Worm (Caenorhabditis elegans) whole organism, L3 larva: ENCODE results near the gene snr-3.

Source experiments
- R02D3.7 ChIP-seq: fragments of 150-350 bp; optimal IDR thresholded peaks from 2 replicates; lab custom pipeline; 2014; ENCODE audit warnings: missing biosample characterization, missing genetic modification characterization
- ZK546.5 ChIP-seq: sonication (generic microtip); optimal IDR thresholded peaks from 2 replicates; lab custom pipeline; 2017; ENCODE audit warnings: missing biosample characterization, missing genetic modification characterization
- aly-2 ChIP-seq: fragments of 150-350 bp; optimal IDR thresholded peaks from 2 replicates; lab custom pipeline; 2014; ENCODE audit warnings: missing biosample characterization, missing genetic modification characterization
- ama-1 ChIP-seq: fragments of 150-350 bp; optimal IDR thresholded peaks from 2 replicates; lab custom pipeline; 2018
- ceh-16 ChIP-seq: sonication (generic microtip); optimal IDR thresholded peaks from 2 replicates; lab custom pipeline; 2017; ENCODE audit warnings: missing biosample characterization, missing genetic modification characterization
- ceh-28 ChIP-seq: fragments of 150-350 bp; optimal IDR thresholded peaks from 2 replicates; lab custom pipeline; 2014; ENCODE audit warnings: missing biosample characterization, missing genetic modification reagents, missing genetic modification characterization
- ceh-82 ChIP-seq: fragments of 150-350 bp; optimal IDR thresholded peaks from 2 replicates; lab custom pipeline; 2014; ENCODE audit warnings: missing biosample characterization, missing genetic modification characterization
- ceh-9 ChIP-seq: sonication (generic microtip); optimal IDR thresholded peaks from 2 replicates; lab custom pipeline; 2018; ENCODE audit warnings: missing biosample characterization, missing genetic modification characterization
- daf-12 ChIP-seq: fragments of 150-350 bp; optimal IDR thresholded peaks from 2 replicates; lab custom pipeline; 2014; ENCODE audit warnings: missing biosample characterization, missing genetic modification reagents, missing genetic modification characterization
- egl-5 ChIP-seq: fragments of 150-350 bp; optimal IDR thresholded peaks from 2 replicates; lab custom pipeline; 2017; ENCODE audit warnings: missing biosample characterization, missing genetic modification reagents, missing genetic modification characterization, inconsistent platforms
- elt-1 ChIP-seq: fragments of 150-350 bp; optimal IDR thresholded peaks from 2 replicates; lab custom pipeline; 2014; ENCODE audit warnings: missing biosample characterization, missing genetic modification characterization
- elt-2 ChIP-seq: sonication (generic microtip); optimal IDR thresholded peaks from 2 replicates; lab custom pipeline; 2016; ENCODE audit warnings: missing genetic modification reagents, mild to moderate bottlenecking, missing genetic modification characterization, missing compliant biosample characterization
- elt-3 ChIP-seq, 3 experiments: fragments of 150-350 bp in 1 of 3; sonication (generic microtip) in 2 of 3; optimal IDR thresholded peaks; 2 replicates in 2 of 3; 4 replicates in 1 of 3; lab custom pipeline; 2014 to 2017; ENCODE audit warnings: missing biosample characterization in 3 of 3, missing genetic modification characterization in 3 of 3
- fkh-2 ChIP-seq: fragments of 150-350 bp; optimal IDR thresholded peaks from 2 replicates; lab custom pipeline; 2014; ENCODE audit warnings: missing biosample characterization, missing genetic modification reagents, missing genetic modification characterization
- fos-1 ChIP-seq: fragments of 150-350 bp; optimal IDR thresholded peaks from 2 replicates; lab custom pipeline; 2014; ENCODE audit warnings: missing biosample characterization, missing genetic modification characterization
- jun-1 ChIP-seq: fragments of 150-350 bp; optimal IDR thresholded peaks from 2 replicates; lab custom pipeline; 2014; ENCODE audit warnings: missing biosample characterization, missing genetic modification reagents, missing genetic modification characterization
- lin-15B ChIP-seq: fragments of 150-350 bp; optimal IDR thresholded peaks from 2 replicates; lab custom pipeline; 2014; ENCODE audit warnings: missing biosample characterization, missing genetic modification characterization
- lin-39 ChIP-seq: fragments of 150-350 bp; optimal IDR thresholded peaks from 2 replicates; lab custom pipeline; 2018; ENCODE audit warnings: missing biosample characterization, missing genetic modification reagents, missing genetic modification characterization
- lsy-12 ChIP-seq: sonication (generic microtip); optimal IDR thresholded peaks from 2 replicates; lab custom pipeline; 2016; ENCODE audit warnings: mild to moderate bottlenecking, missing genetic modification characterization, missing compliant biosample characterization
- mml-1 ChIP-seq: fragments of 150-350 bp; sonication (generic microtip); optimal IDR thresholded peaks from 3 replicates; lab custom pipeline; 2014; ENCODE audit warnings: missing biosample characterization, missing genetic modification characterization
- nfya-1 ChIP-seq: sonication (generic microtip); optimal IDR thresholded peaks from 2 replicates; lab custom pipeline; 2017; ENCODE audit warnings: missing genetic modification characterization, mild to moderate bottlenecking, missing compliant biosample characterization, antibody characterized with exemption, moderate library complexity; ENCODE audit not compliant: insufficient read depth
- nhr-11 ChIP-seq: fragments of 150-350 bp; optimal IDR thresholded peaks from 2 replicates; lab custom pipeline; 2014; ENCODE audit warnings: missing biosample characterization, missing genetic modification characterization
- nhr-23 ChIP-seq: fragments of 150-350 bp; optimal IDR thresholded peaks from 2 replicates; lab custom pipeline; 2014; ENCODE audit warnings: missing biosample characterization, missing genetic modification reagents, missing genetic modification characterization
- nhr-25 ChIP-seq: sonication (generic microtip); optimal IDR thresholded peaks from 2 replicates; lab custom pipeline; 2017; ENCODE audit warnings: missing biosample characterization, missing genetic modification characterization
- nhr-28 ChIP-seq: fragments of 150-350 bp; optimal IDR thresholded peaks from 2 replicates; lab custom pipeline; 2014; ENCODE audit warnings: missing biosample characterization, missing genetic modification characterization
- nhr-43 ChIP-seq: sonication (generic microtip); optimal IDR thresholded peaks from 2 replicates; lab custom pipeline; 2016; ENCODE audit warnings: mild to moderate bottlenecking, missing genetic modification characterization, missing compliant biosample characterization; ENCODE audit not compliant: poor library complexity, severe bottlenecking
- nhr-67 ChIP-seq: fragments of 150-350 bp; optimal IDR thresholded peaks from 2 replicates; lab custom pipeline; 2014; ENCODE audit warnings: missing biosample characterization, missing genetic modification characterization
- nhr-77 ChIP-seq: fragments of 150-350 bp; optimal IDR thresholded peaks from 2 replicates; lab custom pipeline; 2014; ENCODE audit warnings: missing biosample characterization, missing genetic modification characterization
- pha-4 ChIP-seq: fragments of 150-350 bp; optimal IDR thresholded peaks from 2 replicates; lab custom pipeline; 2014; ENCODE audit warnings: missing biosample characterization, missing genetic modification reagents, missing genetic modification characterization
- pqm-1 ChIP-seq: fragments of 150-350 bp; optimal IDR thresholded peaks from 2 replicates; lab custom pipeline; 2017; ENCODE audit warnings: missing biosample characterization, missing genetic modification characterization, inconsistent platforms
- sea-2 ChIP-seq: fragments of 150-350 bp; sonication (generic microtip); optimal IDR thresholded peaks from 4 replicates; lab custom pipeline; 2014; ENCODE audit warnings: missing biosample characterization, missing genetic modification reagents, missing genetic modification characterization
- skn-1 ChIP-seq: fragments of 150-350 bp; optimal IDR thresholded peaks from 2 replicates; lab custom pipeline; 2014; ENCODE audit warnings: missing biosample characterization, missing genetic modification characterization
- snpc-4 ChIP-seq: fragments of 150-350 bp; optimal IDR thresholded peaks from 2 replicates; lab custom pipeline; 2014; ENCODE audit warnings: missing biosample characterization, missing genetic modification characterization
- tbx-2 ChIP-seq: sonication (generic microtip); optimal IDR thresholded peaks from 2 replicates; lab custom pipeline; 2016; ENCODE audit warnings: mild to moderate bottlenecking, missing genetic modification characterization, missing compliant biosample characterization
- unc-39 ChIP-seq: sonication (generic microtip); optimal IDR thresholded peaks from 4 replicates; lab custom pipeline; 2017; ENCODE audit warnings: missing biosample characterization, missing genetic modification characterization
- unc-62 ChIP-seq: fragments of 150-350 bp; sonication (generic microtip); optimal IDR thresholded peaks from 4 replicates; lab custom pipeline; 2014; ENCODE audit warnings: missing biosample characterization, missing genetic modification reagents, missing genetic modification characterization
- zag-1 ChIP-seq: fragments of 150-350 bp; optimal IDR thresholded peaks from 2 replicates; lab custom pipeline; 2014; ENCODE audit warnings: missing biosample characterization, missing genetic modification characterization
- ztf-11 ChIP-seq: fragments of 150-350 bp; optimal IDR thresholded peaks from 2 replicates; lab custom pipeline; 2014; ENCODE audit warnings: missing biosample characterization, missing genetic modification characterization
- ztf-4 ChIP-seq: fragments of 150-350 bp; optimal IDR thresholded peaks from 2 replicates; lab custom pipeline; 2014; ENCODE audit warnings: missing biosample characterization, missing genetic modification characterization

Gene snr-3

DNA sequence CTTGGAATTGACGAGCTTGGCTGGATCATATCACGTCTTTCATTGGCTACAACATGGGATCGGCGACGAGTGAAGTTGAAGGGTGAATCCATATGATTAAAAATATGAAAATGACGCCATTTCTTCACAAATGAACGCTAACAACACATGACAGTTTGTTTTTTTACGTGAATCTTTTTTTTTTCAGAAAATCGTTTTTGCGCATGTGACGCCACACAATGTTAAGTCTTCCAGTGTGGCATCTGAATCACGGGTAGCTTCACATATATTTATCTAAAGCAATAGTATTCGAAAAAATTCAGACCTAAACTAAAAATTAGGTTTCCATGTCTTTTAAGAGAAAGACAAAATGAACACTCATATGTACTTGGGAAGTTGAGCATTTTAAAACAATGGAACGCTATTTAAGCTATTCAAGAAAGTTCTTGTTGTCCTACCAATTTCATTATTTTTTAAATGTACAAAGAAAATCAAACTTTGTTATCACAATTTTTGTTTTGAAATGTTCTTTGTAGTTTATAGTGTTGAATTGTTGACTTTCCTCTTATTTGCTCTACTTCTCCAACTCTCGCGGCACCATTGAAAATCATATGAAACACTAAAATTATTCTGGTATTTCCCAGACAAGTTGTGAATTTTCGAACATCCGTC lies 4.6 kb downstream of the snr-3 start, which contains the start of the genes lido-16 and plpp-1.2:
lido-16 (minus strand) TSS at position 101 of the 651 bp plus-strand sequence.
plpp-1.2 (plus strand) TSS at position 601 of the 651 bp plus-strand sequence.
- no peak for TF ChIP-seq nhr-43
- no peak for TF ChIP-seq ceh-9 (tag; lab: Kevin White, UChicago)
- no peak for TF ChIP-seq elt-3 (tag; optimal IDR thresholded peaks at IDR 0.05; lab: Kevin White, UChicago)
- no peak for TF ChIP-seq lin-15B (tag; lab: Kevin White, UChicago)
- TF ChIP-seq daf-12 (tag; lab: Kevin White, UChicago): no peak
- no peak for TF ChIP-seq zag-1 (tag; lab: Kevin White, UChicago)
- TF ChIP-seq tbx-2 (tag; lab: Kevin White, UChicago): no peak
- no peak for TF ChIP-seq pqm-1
- no peak for TF ChIP-seq unc-39
- TF ChIP-seq ama-1: no peak
- TF ChIP-seq fos-1: no peak
- TF ChIP-seq aly-2 (tag; lab: Kevin White, UChicago): no peak
- TF ChIP-seq lsy-12 (tag; lab: Kevin White, UChicago): no peak
- no peak for TF ChIP-seq sea-2 (GFP tag; lab: Kevin White, UChicago)
- TF ChIP-seq nhr-28 (tag; lab: Kevin White, UChicago): no peak
- TF ChIP-seq nhr-23: no peak
- TF ChIP-seq nhr-25 (tag; lab: Kevin White, UChicago): no peak

DNA sequence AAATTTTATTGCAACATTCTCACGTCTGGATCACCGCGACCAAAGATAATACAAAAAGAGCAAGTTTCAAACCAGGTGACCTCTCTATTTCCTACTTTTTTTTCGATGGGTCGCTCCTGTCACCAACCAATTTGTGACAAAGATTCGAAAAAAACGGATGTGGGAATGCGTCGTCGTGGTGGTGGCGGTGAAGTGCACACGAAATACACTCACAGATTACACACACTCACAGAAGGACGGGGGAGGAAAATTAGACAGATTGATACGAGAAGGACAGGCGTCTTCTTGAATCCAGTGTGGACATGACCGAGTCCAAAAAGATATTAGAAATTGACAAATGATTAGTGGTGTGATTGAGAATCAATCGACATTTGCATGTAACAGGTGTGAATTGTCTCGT lies 6.8 kb downstream of the snr-3 start:
- no peak for TF ChIP-seq fos-1
- TF ChIP-seq mml-1 (tag; lab: Kevin White, UChicago): no peak
- no peak for TF ChIP-seq ceh-9 (tag; lab: Kevin White, UChicago)
- TF ChIP-seq lsy-12 (tag; lab: Kevin White, UChicago): no peak
- no peak for TF ChIP-seq unc-62 (GFP tag; lab: Kevin White, UChicago)
- no peak for TF ChIP-seq nhr-77 (tag; lab: Kevin White, UChicago)
- no peak for TF ChIP-seq R02D3.7
- TF ChIP-seq ztf-11 (tag; lab: Kevin White, UChicago): no peak
- no peak for TF ChIP-seq snpc-4 (tag; lab: Kevin White, UChicago)
- no peak for TF ChIP-seq unc-39

DNA sequence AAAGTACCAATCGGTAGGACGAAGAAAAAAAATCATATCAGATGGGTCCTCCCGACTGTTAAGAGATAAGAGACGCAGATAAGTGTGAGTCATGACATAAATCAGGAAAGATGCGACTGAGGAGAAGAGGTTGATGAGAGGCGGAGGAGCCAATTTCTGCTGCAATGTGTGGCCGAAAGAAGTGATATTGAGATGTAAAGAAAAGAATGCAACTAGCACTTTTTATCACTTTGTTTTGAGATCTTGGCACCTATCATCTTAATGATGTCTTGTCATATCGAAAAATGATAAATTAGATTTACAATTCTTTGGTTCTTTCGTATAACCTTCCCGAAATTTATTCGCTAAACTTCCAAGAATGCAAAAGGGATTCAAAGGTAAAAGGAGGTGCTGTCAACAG lies 7.5 kb downstream of the snr-3 start, which contains the start of gene del-10:
del-10 (minus strand) TSS at position 24 of the 400 bp plus-strand sequence.
- TF ChIP-seq nhr-11 (tag; lab: Kevin White, UChicago): no peak
- peak; percentile 78 for TF ChIP-seq egl-5 (tag; lab: Kevin White, UChicago)

DNA sequence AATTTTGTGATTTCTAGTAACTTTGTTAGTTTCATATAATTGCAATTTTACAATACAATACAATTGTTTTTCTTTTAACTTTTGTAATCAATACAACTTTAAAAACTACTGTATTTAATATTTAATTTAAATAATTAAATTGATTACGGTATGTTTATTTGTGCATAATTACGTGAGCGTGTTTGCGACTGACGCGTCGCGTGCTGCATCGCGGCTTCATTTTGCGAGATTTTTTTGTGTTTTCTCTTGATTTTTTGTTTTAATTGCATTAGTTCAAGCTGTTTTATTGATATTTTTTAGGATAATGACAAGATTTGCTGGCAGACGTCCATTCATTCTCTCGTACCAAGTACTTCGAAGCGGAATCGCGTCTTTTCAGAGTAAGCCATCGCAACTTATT lies 12.9 kb downstream of the snr-3 start, which contains the start of gene T28D9.4:
T28D9.4 (plus strand) TSS at position 301 of the 400 bp plus-strand sequence.
- TF ChIP-seq zag-1 (tag; lab: Kevin White, UChicago) (no peak), fos-1 (no peak), fkh-2 (tag; lab: Kevin White, UChicago) (no peak), R02D3.7 (no peak), ceh-16 (tag; lab: Kevin White, UChicago) (no peak), unc-39 (no peak)

DNA sequence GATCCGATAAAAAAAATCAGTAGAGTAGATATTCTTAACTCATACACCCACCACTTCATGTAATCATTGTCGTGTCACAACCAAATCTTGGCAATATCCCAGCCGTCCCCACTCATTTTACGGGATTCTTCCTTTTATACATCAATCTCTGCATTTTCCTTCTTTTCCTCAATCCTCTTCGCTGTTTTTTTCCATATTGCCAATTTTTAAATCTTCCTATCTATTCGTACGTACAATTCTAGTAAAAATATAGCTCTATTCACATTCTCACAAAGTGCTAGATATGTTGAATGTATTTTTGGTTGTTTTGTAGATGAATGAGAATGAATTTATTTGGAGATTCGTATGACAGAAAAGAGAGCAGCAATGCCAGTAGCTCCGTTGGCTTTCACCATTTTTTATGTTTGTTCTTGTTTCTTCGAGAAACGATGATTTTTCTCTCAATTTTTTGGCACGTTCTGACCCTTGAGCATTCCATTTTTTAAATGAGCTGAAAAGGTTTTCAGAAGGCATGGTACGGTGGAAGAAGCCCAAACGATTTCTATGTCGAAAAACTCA lies 14.3 kb downstream of the snr-3 start, which contains the start of gene T28D9.16:
T28D9.16 (plus strand) TSS at position 508 of the 558 bp plus-strand sequence.
- TF ChIP-seq pha-4 (tag; lab: Kevin White, UChicago): no peak
- TF ChIP-seq ceh-28 (tag; lab: Kevin White, UChicago): no peak
- TF ChIP-seq lsy-12 (tag; lab: Kevin White, UChicago): no peak

DNA sequence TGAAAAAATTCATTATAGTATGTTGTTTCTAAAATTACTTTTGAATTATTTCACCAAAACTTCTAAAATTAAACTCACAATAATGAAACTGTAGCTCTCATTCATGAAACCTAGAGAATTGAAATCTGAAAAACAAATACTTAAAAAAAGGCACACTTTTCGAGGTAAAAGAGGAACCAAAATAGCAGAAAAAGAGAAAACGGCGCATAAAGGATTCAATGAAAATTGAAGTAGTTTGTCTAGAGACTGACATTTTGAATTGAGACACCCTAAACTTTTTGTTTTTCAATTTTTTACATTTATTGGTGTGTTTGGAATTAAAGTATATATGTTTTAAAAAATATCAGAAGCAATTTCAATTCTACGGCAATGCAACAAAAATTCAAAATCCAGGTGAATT lies 18.6 kb downstream of the snr-3 start, which contains the start of gene dgk-5:
dgk-5 (minus strand) TSS at position 101 of the 400 bp plus-strand sequence.
- no peak for TF ChIP-seq ztf-4 (tag; lab: Kevin White, UChicago)
- TF ChIP-seq unc-62 (GFP tag; lab: Kevin White, UChicago): no peak
- TF ChIP-seq ZK546.5 (tag; lab: Kevin White, UChicago): no peak
- TF ChIP-seq jun-1 (tag; lab: Kevin White, UChicago): no peak
- TF ChIP-seq elt-1 (tag; lab: Kevin White, UChicago): no peak
- no peak for TF ChIP-seq lin-39 (tag; lab: Kevin White, UChicago)
- no peak for TF ChIP-seq skn-1 (tag; lab: Kevin White, UChicago)
- TF ChIP-seq nfya-1: no peak
- TF ChIP-seq egl-5 (tag; lab: Kevin White, UChicago): no peak
- TF ChIP-seq elt-2 (tag; lab: Kevin White, UChicago): no peak
- TF ChIP-seq ama-1: no peak
- TF ChIP-seq lin-15B (tag; lab: Kevin White, UChicago): no peak
- TF ChIP-seq snpc-4 (tag; lab: Kevin White, UChicago): no peak
- TF ChIP-seq nhr-25 (tag; lab: Kevin White, UChicago): no peak
- TF ChIP-seq ceh-82 (tag; lab: Kevin White, UChicago): no peak
- TF ChIP-seq nhr-67 (tag; lab: Kevin White, UChicago): no peak
- TF ChIP-seq, all 47 proteins: peak for 0
